Fruit fly (Drosophila melanogaster): ENCODE measurements around the gene Gr64e.
A peak's percentile ranks its signal among the peaks of the same experiment; 100 is the strongest.

- TF ChIP-seq Nf-YA (GFP tag; IDR thresholded peaks at IDR 0.05) (0 out of 2 replicates have a peak, but pooled peaks have one; percentile 8), abd-A (tag; optimal IDR thresholded peaks at IDR 0.05) (no peak), CG7372 (GFP tag; IDR thresholded peaks at IDR 0.05) (no peak), CG4404 (GFP tag; IDR thresholded peaks at IDR 0.05) (peak; percentile 6; the same call in 1 of the 2 replicates)
These were observed 39.0 kb downstream of the Gr64e start for dm6 chr3L:4070996-4071379.

Measured in whole organism, embryonic.